Fruit fly (Drosophila melanogaster) whole organism, pupa: Measurements from ENCODE around the gene Prosalpha3T.

Source experiments
- CG10348 ChIP-seq: fragments of 200-800 bp; sonication (Bioruptor generic); IDR thresholded peaks from 2 replicates; pipeline ENCODE4 v1.3.6; 2022; ENCODE audit warnings: missing biosample characterization, missing genetic modification characterization
- CG14655 ChIP-seq: fragments of 200-800 bp; sonication (Bioruptor generic); optimal IDR thresholded peaks from 3 replicates; lab custom pipeline; 2017; ENCODE audit warnings: mild to moderate bottlenecking, missing biosample characterization, missing genetic modification reagents, missing genetic modification characterization
- CG17806 ChIP-seq: fragments of 200-800 bp; sonication (Bioruptor generic); optimal IDR thresholded peaks from 2 replicates; lab custom pipeline; 2018; ENCODE audit warnings: missing biosample characterization, mild to moderate bottlenecking, missing genetic modification characterization, moderate library complexity
- CG32121 ChIP-seq: fragments of 200-800 bp; sonication (Bioruptor generic); IDR thresholded peaks from 2 replicates; pipeline ENCODE4 v1.3.6; 2022; ENCODE audit warnings: missing biosample characterization, missing genetic modification characterization
- CG34367 ChIP-seq: fragments of 200-800 bp; sonication (Bioruptor generic); optimal IDR thresholded peaks from 2 replicates; lab custom pipeline; 2018; ENCODE audit warnings: missing biosample characterization, mild to moderate bottlenecking, missing genetic modification characterization
- CG4496 ChIP-seq: fragments of 200-800 bp; sonication (Bioruptor generic); IDR thresholded peaks from 3 replicates; pipeline ENCODE4 v1.3.6; 2022; ENCODE audit warnings: missing biosample characterization, missing genetic modification characterization
- CG8159 ChIP-seq: fragments of 200-800 bp; sonication (Bioruptor generic); optimal IDR thresholded peaks from 3 replicates; lab custom pipeline; 2018; ENCODE audit warnings: missing biosample characterization, mild to moderate bottlenecking, missing genetic modification characterization, moderate library complexity
- CG8301 ChIP-seq: fragments of 200-800 bp; sonication (Bioruptor generic); optimal IDR thresholded peaks from 2 replicates; lab custom pipeline; 2018; ENCODE audit warnings: missing biosample characterization, mild to moderate bottlenecking, missing genetic modification characterization
- CG9948 ChIP-seq: fragments of 200-800 bp; sonication (Bioruptor generic); optimal IDR thresholded peaks from 2 replicates; lab custom pipeline; 2018; ENCODE audit warnings: missing biosample characterization, mild to moderate bottlenecking, missing genetic modification characterization, moderate library complexity
- D1 ChIP-seq: fragments of 200-800 bp; sonication (Bioruptor generic); optimal IDR thresholded peaks from 2 replicates; lab custom pipeline; 2018; ENCODE audit warnings: missing biosample characterization, mild to moderate bottlenecking, missing genetic modification characterization, moderate library complexity
- EcR ChIP-seq: fragments of 200-800 bp; sonication (Bioruptor generic); optimal IDR thresholded peaks from 3 replicates; lab custom pipeline; 2019; ENCODE audit warnings: missing biosample characterization, missing genetic modification characterization, mild to moderate bottlenecking, moderate library complexity, missing genetic modification reagents
- Ets98B ChIP-seq: fragments of 200-800 bp; sonication (Bioruptor generic); IDR thresholded peaks from 2 replicates; pipeline ENCODE4 v1.3.6; 2022; ENCODE audit warnings: missing biosample characterization, missing genetic modification characterization
- gl ChIP-seq: fragments of 200-800 bp; sonication (Bioruptor generic); optimal IDR thresholded peaks from 2 replicates; lab custom pipeline; 2018; ENCODE audit warnings: missing biosample characterization, mild to moderate bottlenecking, missing genetic modification characterization
- rn ChIP-seq: fragments of 200-800 bp; sonication (Bioruptor generic); IDR thresholded peaks from 2 replicates; pipeline ENCODE4 v1.3.6; 2022; ENCODE audit warnings: missing biosample characterization, missing genetic modification characterization

Prosalpha3T gene

dm6 chr3R:31089985-31090384 is 33.2 kb downstream of the Prosalpha3T start:
- TF ChIP-seq CG8159 (tag; lab: Kevin White, UChicago) (no peak), CG10348 (GFP tag; lab: Robert Waterston, UW) (no peak), CG32121 (no peak), CG34367 (tag; lab: Kevin White, UChicago) (no peak), rn (GFP tag; lab: Robert Waterston, UW) (no peak), gl (tag; lab: Kevin White, UChicago) (no peak), CG9948 (tag; lab: Kevin White, UChicago) (no peak), Ets98B (GFP tag; lab: Robert Waterston, UW) (no peak), CG14655 (no peak), D1 (tag; lab: Kevin White, UChicago) (no peak), EcR (GFP tag; lab: Kevin White, UChicago) (no peak), CG17806 (tag; lab: Kevin White, UChicago) (no peak), CG8301 (no peak), CG4496 (GFP tag; lab: Robert Waterston, UW) (no peak)

DNA sequence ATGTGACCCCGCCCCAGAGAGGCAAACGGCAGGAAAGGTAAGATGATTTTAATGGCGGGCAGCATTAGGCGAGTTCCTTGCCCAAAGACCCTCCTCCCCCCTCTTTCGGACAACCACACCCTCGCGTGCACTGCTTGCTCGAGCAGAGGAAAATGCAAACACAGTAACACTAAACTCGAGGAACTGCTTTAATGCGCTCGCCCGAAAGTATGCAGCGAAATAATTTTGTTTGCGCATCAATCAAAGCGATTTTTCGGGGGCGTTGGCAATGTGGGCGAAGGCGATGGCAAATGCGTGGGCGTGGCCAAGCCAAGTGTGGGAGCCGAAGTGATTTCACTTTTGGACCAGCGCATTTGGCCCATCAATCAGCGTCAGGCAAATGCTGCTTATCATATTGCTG is 36.8 kb downstream of the Prosalpha3T start:
- TF ChIP-seq CG4496 (GFP tag; lab: Robert Waterston, UW), result 0 out of 3 replicates have a peak, but pooled peaks have one; percentile 23
- no peak for TF ChIP-seq CG32121
